Fruit fly (Drosophila melanogaster): Measurements from ENCODE around the gene CG1529.

Gene CG1529

DNA sequence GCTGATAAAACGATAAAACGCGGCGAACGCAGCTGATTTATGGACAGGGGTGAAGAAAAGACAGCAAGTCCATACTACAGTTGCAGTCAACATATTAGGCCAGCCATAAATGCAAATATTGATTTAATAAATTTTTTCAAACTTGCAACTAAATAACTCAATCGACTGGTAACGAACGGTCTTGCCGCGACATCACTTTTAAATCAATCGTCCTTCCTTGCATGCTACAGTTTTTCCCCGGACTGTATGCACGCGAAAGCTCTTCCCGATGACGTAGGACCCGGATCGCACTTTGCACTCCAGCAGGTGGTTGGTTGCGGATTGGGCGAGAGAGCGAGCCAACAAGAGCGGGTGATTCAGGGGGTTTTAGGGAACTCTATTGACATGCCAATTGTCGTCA, 33.2 kb upstream of the CG1529 start (continued):
- TF ChIP-seq Fer3 (tag; optimal IDR thresholded peaks at IDR 0.05) (no peak), D19A (tag; optimal IDR thresholded peaks at IDR 0.05) (no peak), Pdp1 (GFP tag; optimal IDR thresholded peaks at IDR 0.05) (no peak), CG6689 (GFP tag; IDR thresholded peaks at IDR 0.05) (0 out of 2 replicates have a peak, but pooled peaks have one; percentile 19), ase (GFP tag; IDR thresholded peaks at IDR 0.05) (0 out of 3 replicates have a peak, but pooled peaks have one; percentile 7), CG4730 (GFP tag; IDR thresholded peaks at IDR 0.05) (no peak), eve (GFP tag; optimal IDR thresholded peaks at IDR 0.05) (no peak), CG3281 (GFP tag; optimal IDR thresholded peaks at IDR 0.05) (no peak), lbe (GFP tag; optimal IDR thresholded peaks at IDR 0.05) (peak; percentile 95), bsh (GFP tag; optimal IDR thresholded peaks at IDR 0.05) (peak in 1 of 2 experiments; percentile 47), Lpt (GFP tag; optimal IDR thresholded peaks at IDR 0.05) (no peak), CG1233 (GFP tag; optimal IDR thresholded peaks at IDR 0.05) (no peak), trem (tag; optimal IDR thresholded peaks at IDR 0.05) (no peak), Bteb2 (GFP tag; optimal IDR thresholded peaks at IDR 0.05) (no peak), disco-r (GFP tag; optimal IDR thresholded peaks at IDR 0.05) (no peak), grn (GFP tag; optimal IDR thresholded peaks at IDR 0.05) (no peak), CG11695 (GFP tag; IDR thresholded peaks at IDR 0.05) (no peak), Six4 (GFP tag; optimal IDR thresholded peaks at IDR 0.05) (no peak)

DNA sequence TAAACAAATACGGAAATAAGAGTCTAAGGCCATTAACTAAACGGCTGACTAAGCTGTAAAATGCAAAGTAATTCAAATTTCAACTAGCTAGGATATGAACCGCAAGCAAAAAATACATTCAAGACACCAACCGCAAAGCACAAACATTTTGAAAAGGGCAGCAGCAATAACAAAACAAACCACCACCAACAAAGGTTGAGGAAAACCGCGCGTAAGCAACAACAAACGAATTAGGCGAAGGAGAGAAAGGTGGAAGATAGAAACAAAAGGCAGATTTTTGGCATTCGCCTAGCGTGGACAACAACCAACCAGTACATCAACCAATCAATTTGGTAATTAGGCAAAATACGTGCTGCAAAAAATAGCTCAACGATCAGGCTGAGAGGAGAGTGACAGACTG, 28.8 kb upstream of the CG1529 start:
- no peak for TF ChIP-seq Fer1 (GFP tag; optimal IDR thresholded peaks at IDR 0.05)
- peak; percentile 3 for TF ChIP-seq BEAF-32 (GFP tag; optimal IDR thresholded peaks at IDR 0.05)
- no peak for TF ChIP-seq Awh (GFP tag; IDR thresholded peaks at IDR 0.05)
- no peak for TF ChIP-seq CG2875 (GFP tag; optimal IDR thresholded peaks at IDR 0.05)
- no peak for TF ChIP-seq Vsx1 (GFP tag; optimal IDR thresholded peaks at IDR 0.05)
- TF ChIP-seq Adf1 (GFP tag; IDR thresholded peaks at IDR 0.05): no peak
- TF ChIP-seq Lhr (GFP tag; optimal IDR thresholded peaks at IDR 0.05): peak; percentile 21
- peak; percentile 63; the same call in 2 of the 3 replicates for TF ChIP-seq Aef1 (GFP tag; IDR thresholded peaks at IDR 0.05)
- TF ChIP-seq esg (GFP tag; conservative IDR thresholded peaks at IDR 0.05): no peak
- peak; percentile 18 for TF ChIP-seq ftz-f1 (GFP tag; optimal IDR thresholded peaks at IDR 0.05)
- TF ChIP-seq sug (tag; optimal IDR thresholded peaks at IDR 0.05): peak; percentile 10
- no peak for TF ChIP-seq Sin3A (optimal IDR thresholded peaks at IDR 0.05)
- TF ChIP-seq gsb (GFP tag; IDR thresholded peaks at IDR 0.05): no peak
- TF ChIP-seq HLH54F (GFP tag; optimal IDR thresholded peaks at IDR 0.05): no peak
- TF ChIP-seq hb (GFP tag; IDR thresholded peaks at IDR 0.05; ENCODE audit: partially characterized antibody): no peak
- TF ChIP-seq CG4707 (GFP tag; optimal IDR thresholded peaks at IDR 0.05): no peak
- TF ChIP-seq CG32532 (GFP tag; IDR thresholded peaks at IDR 0.05): no peak
- TF ChIP-seq CG8359 (GFP tag; optimal IDR thresholded peaks at IDR 0.05; ENCODE audit: borderline replicate concordance): no peak
- TF ChIP-seq insv (GFP tag; optimal IDR thresholded peaks at IDR 0.05): peak in 1 of 2 experiments; percentile 25
- TF ChIP-seq Ada2b (GFP tag; IDR thresholded peaks at IDR 0.05): no peak
- TF ChIP-seq CG31365 (tag; optimal IDR thresholded peaks at IDR 0.05): no peak
- TF ChIP-seq CG2116 (GFP tag; optimal IDR thresholded peaks at IDR 0.05): no peak
- no peak for TF ChIP-seq CG10321 (GFP tag; IDR thresholded peaks at IDR 0.05)
- peak; percentile 34 for TF ChIP-seq CG11504 (tag; optimal IDR thresholded peaks at IDR 0.05)
- TF ChIP-seq Jarid2 (GFP tag; optimal IDR thresholded peaks at IDR 0.05): no peak
- TF ChIP-seq CG4328 (GFP tag; optimal IDR thresholded peaks at IDR 0.05): no peak
- TF ChIP-seq CG11247 (GFP tag; IDR thresholded peaks at IDR 0.05): no peak
- no peak for TF ChIP-seq Stat92E (GFP tag; optimal IDR thresholded peaks at IDR 0.05)
- TF ChIP-seq Eip74EF (GFP tag; optimal IDR thresholded peaks at IDR 0.05): peak in 1 of 2 experiments; percentile 72
- peak; percentile 61 for TF ChIP-seq CG8478 (optimal IDR thresholded peaks at IDR 0.05)
- TF ChIP-seq CG10654 (GFP tag; optimal IDR thresholded peaks at IDR 0.05): no peak
- TF ChIP-seq phol (tag; optimal IDR thresholded peaks at IDR 0.05): peak; percentile 9
- TF ChIP-seq CG14710 (tag; optimal IDR thresholded peaks at IDR 0.05): no peak

Data from whole organism, embryonic.